Worm (Caenorhabditis elegans) whole organism, L3 larva: ENCODE measurements around the gene adt-3.

Experiments
- R02D3.7 ChIP-seq: fragments of 150-350 bp; optimal IDR thresholded peaks from 2 replicates; lab custom pipeline; 2014; ENCODE audit warnings: missing biosample characterization, missing genetic modification characterization
- egl-27 ChIP-seq: sonication (generic microtip); optimal IDR thresholded peaks from 4 replicates; lab custom pipeline; 2017; ENCODE audit warnings: missing biosample characterization, missing genetic modification reagents, missing genetic modification characterization
- lin-39 ChIP-seq: fragments of 150-350 bp; optimal IDR thresholded peaks from 2 replicates; lab custom pipeline; 2018; ENCODE audit warnings: missing biosample characterization, missing genetic modification reagents, missing genetic modification characterization
- nhr-11 ChIP-seq: fragments of 150-350 bp; optimal IDR thresholded peaks from 2 replicates; lab custom pipeline; 2014; ENCODE audit warnings: missing biosample characterization, missing genetic modification characterization
- pha-4 ChIP-seq: fragments of 150-350 bp; optimal IDR thresholded peaks from 2 replicates; lab custom pipeline; 2014; ENCODE audit warnings: missing biosample characterization, missing genetic modification reagents, missing genetic modification characterization
- snpc-4 ChIP-seq: fragments of 150-350 bp; optimal IDR thresholded peaks from 2 replicates; lab custom pipeline; 2014; ENCODE audit warnings: missing biosample characterization, missing genetic modification characterization
- unc-62 ChIP-seq: fragments of 150-350 bp; sonication (generic microtip); optimal IDR thresholded peaks from 4 replicates; lab custom pipeline; 2014; ENCODE audit warnings: missing biosample characterization, missing genetic modification reagents, missing genetic modification characterization
- ztf-11 ChIP-seq: fragments of 150-350 bp; optimal IDR thresholded peaks from 2 replicates; lab custom pipeline; 2014; ENCODE audit warnings: missing biosample characterization, missing genetic modification characterization

DNA sequence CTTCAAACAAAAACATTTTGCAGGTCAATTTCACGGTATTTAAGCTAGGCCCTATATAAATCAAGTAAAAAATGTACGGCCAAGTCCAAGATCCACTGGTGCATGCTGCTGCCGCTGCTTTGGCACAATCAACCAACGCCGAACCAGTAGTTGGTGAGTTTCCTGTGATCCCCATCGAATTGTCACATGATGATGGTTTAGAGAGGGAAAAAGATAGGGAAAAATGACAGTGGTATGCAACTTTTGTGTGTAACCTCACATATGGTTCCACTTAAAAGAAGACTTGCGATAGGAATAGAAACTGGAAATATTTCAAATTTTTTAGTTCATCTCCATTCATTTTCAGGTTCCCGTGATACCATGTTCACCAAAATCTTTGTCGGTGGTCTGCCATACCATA lies 26.9 kb upstream of the adt-3 start, which contains the start of gene sup-12:
- TF ChIP-seq R02D3.7 (tag; lab: Kevin White, UChicago) (no peak), egl-27 (no peak), unc-62 (GFP tag; lab: Kevin White, UChicago) (no peak), snpc-4 (tag; lab: Kevin White, UChicago) (no peak), nhr-11 (no peak), ztf-11 (tag; lab: Kevin White, UChicago) (no peak), lin-39 (tag; lab: Kevin White, UChicago) (no peak), pha-4 (no peak)
